Worm (Caenorhabditis elegans) whole organism, L2 larva: Measurements from ENCODE around the gene K10B2.4.
A peak's percentile ranks its signal among the peaks of the same experiment; 100 is the strongest.

Source experiments
- F13H6.1 ChIP-seq: sonication (generic microtip); optimal IDR thresholded peaks from 2 replicates; lab custom pipeline; 2016; ENCODE audit warnings: missing genetic modification characterization, missing compliant biosample characterization
- ama-1 ChIP-seq: fragments of 150-350 bp; optimal IDR thresholded peaks from 2 replicates; lab custom pipeline; 2018; ENCODE audit warnings: inconsistent platforms
- ceh-82 ChIP-seq: fragments of 150-350 bp; optimal IDR thresholded peaks from 2 replicates; lab custom pipeline; 2014; ENCODE audit warnings: missing biosample characterization, missing genetic modification characterization
- egl-27 ChIP-seq: sonication (generic microtip); optimal IDR thresholded peaks from 3 replicates; lab custom pipeline; 2017; ENCODE audit warnings: missing biosample characterization, missing genetic modification reagents, missing genetic modification characterization
- elt-1 ChIP-seq: fragments of 150-350 bp; optimal IDR thresholded peaks from 2 replicates; lab custom pipeline; 2014; ENCODE audit warnings: missing biosample characterization, missing genetic modification characterization
- elt-3 ChIP-seq: sonication (generic microtip); optimal IDR thresholded peaks from 2 replicates; lab custom pipeline; 2017; ENCODE audit warnings: missing biosample characterization, missing genetic modification characterization
- fos-1 ChIP-seq: fragments of 150-350 bp; optimal IDR thresholded peaks from 2 replicates; lab custom pipeline; 2014; ENCODE audit warnings: missing biosample characterization, missing genetic modification characterization
- lin-11 ChIP-seq: fragments of 150-350 bp; sonication (generic microtip); optimal IDR thresholded peaks from 2 replicates; lab custom pipeline; 2014; ENCODE audit warnings: missing biosample characterization, missing genetic modification characterization, inconsistent platforms, mixed read lengths
- lsy-2 ChIP-seq, 2 experiments: fragments of 150-350 bp in 1 of 2; sonication (generic microtip) in 1 of 2; optimal IDR thresholded peaks; 2 replicates each; lab custom pipeline; 2014 to 2017; ENCODE audit warnings: missing biosample characterization in 2 of 2, missing genetic modification characterization in 2 of 2
- nhr-10 ChIP-seq: sonication (generic microtip); optimal IDR thresholded peaks from 2 replicates; lab custom pipeline; 2017; ENCODE audit warnings: missing biosample characterization, missing genetic modification characterization
- unc-39 ChIP-seq: fragments of 150-350 bp; optimal IDR thresholded peaks from 2 replicates; lab custom pipeline; 2014; ENCODE audit warnings: missing biosample characterization, missing genetic modification characterization
- unc-62 ChIP-seq: fragments of 150-350 bp; optimal IDR thresholded peaks from 2 replicates; lab custom pipeline; 2014; ENCODE audit warnings: missing biosample characterization, missing genetic modification reagents, missing genetic modification characterization
- ztf-1 ChIP-seq: fragments of 200-800 bp; sonication (Bioruptor generic); conservative IDR thresholded peaks from 2 replicates; pipeline ENCODE4 v1.3.6; 2022; ENCODE audit warnings: missing genetic modification characterization, missing compliant biosample characterization

DNA sequence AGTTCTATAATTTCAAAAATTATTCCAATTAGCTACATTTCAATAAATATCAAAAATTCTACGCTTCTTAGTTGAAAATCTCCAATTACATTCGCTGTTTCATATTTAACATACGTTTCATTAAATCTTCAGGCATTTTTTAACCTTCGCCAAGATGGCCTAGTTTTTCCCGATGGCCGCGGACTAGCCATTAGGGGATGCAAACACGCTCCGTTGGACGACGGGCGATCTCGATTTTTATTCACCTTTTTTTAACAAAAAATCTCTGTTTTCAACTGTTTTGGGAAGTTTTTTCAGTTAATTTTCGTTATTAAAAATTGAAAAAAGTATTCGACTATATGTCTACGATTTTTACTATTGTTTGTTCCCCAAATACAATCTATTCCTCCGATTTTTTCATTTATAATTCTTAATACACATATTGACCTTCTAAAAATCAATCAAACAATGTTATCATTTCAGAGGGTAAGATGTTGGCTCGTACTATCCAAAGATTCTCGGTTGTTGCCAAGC is 22.5 kb upstream of the K10B2.4 start, which contains the start of gene F58F12.1:
- TF ChIP-seq unc-39 (tag; lab: Kevin White, UChicago) (no peak), lin-11 (tag; lab: Kevin White, UChicago) (no peak), F13H6.1 (tag; lab: Kevin White, UChicago) (no peak), elt-3 (tag; lab: Kevin White, UChicago) (no peak), egl-27 (tag; lab: Kevin White, UChicago) (no peak), ceh-82 (no peak), ama-1 (lab: Kevin White, UChicago) (no peak), lsy-2 (tag; optimal IDR thresholded peaks at IDR 0.05; lab: Kevin White, UChicago) (peak; percentile 39 to 78), unc-62 (no peak), ztf-1 (no peak), nhr-10 (tag; lab: Kevin White, UChicago) (no peak), fos-1 (tag; lab: Kevin White, UChicago) (peak; percentile 67), elt-1 (tag; lab: Kevin White, UChicago) (no peak)
